Fruit fly (Drosophila melanogaster) whole organism, prepupa: ENCODE measurements around the gene cad.

Experiments
- Blimp-1 ChIP-seq: fragments of 200-800 bp; sonication (Bioruptor generic); optimal IDR thresholded peaks from 3 replicates; lab custom pipeline; 2017; ENCODE audit warnings: missing biosample characterization, missing genetic modification characterization, mild to moderate bottlenecking, moderate library complexity, missing genetic modification reagents
- CG10631 ChIP-seq: fragments of 200-800 bp; sonication (Bioruptor generic); optimal IDR thresholded peaks from 2 replicates; lab custom pipeline; 2016; ENCODE audit warnings: missing biosample characterization, missing genetic modification characterization
- CG11294 ChIP-seq: fragments of 200-800 bp; sonication (Bioruptor generic); IDR thresholded peaks from 2 replicates; pipeline ENCODE4 v1.3.6; 2022; ENCODE audit warnings: missing biosample characterization, missing genetic modification characterization
- CG11902 ChIP-seq: fragments of 200-800 bp; sonication (Bioruptor generic); optimal IDR thresholded peaks from 3 replicates; lab custom pipeline; 2016; ENCODE audit warnings: missing biosample characterization, missing genetic modification characterization
- CG16779 ChIP-seq: fragments of 200-800 bp; sonication (Bioruptor generic); optimal IDR thresholded peaks from 3 replicates; lab custom pipeline; 2017; ENCODE audit warnings: missing biosample characterization, mild to moderate bottlenecking, missing genetic modification characterization
- CG31627 ChIP-seq: fragments of 200-800 bp; sonication (Bioruptor generic); optimal IDR thresholded peaks from 3 replicates; lab custom pipeline; 2016; ENCODE audit warnings: missing biosample characterization, missing genetic modification characterization
- CG32006 ChIP-seq: fragments of 200-800 bp; sonication (Bioruptor generic); optimal IDR thresholded peaks from 3 replicates; lab custom pipeline; 2017; ENCODE audit warnings: missing biosample characterization, mild to moderate bottlenecking, missing genetic modification characterization
- CG3919 ChIP-seq: fragments of 200-800 bp; sonication (Bioruptor generic); optimal IDR thresholded peaks from 3 replicates; lab custom pipeline; 2016; ENCODE audit warnings: missing biosample characterization, missing genetic modification characterization
- CG4318 ChIP-seq: fragments of 200-800 bp; sonication (Bioruptor generic); optimal IDR thresholded peaks from 3 replicates; lab custom pipeline; 2017; ENCODE audit warnings: missing biosample characterization, mild to moderate bottlenecking, missing genetic modification characterization
- CG6808 ChIP-seq: fragments of 200-800 bp; sonication (Bioruptor generic); optimal IDR thresholded peaks from 3 replicates; lab custom pipeline; 2017; ENCODE audit warnings: missing biosample characterization, missing genetic modification characterization, mild to moderate bottlenecking, moderate library complexity, missing genetic modification reagents
- CG8319 ChIP-seq: fragments of 200-800 bp; sonication (Bioruptor generic); optimal IDR thresholded peaks from 3 replicates; lab custom pipeline; 2016; ENCODE audit warnings: missing biosample characterization, missing genetic modification characterization
- CG8632 ChIP-seq: fragments of 200-800 bp; sonication (Bioruptor generic); optimal IDR thresholded peaks from 3 replicates; lab custom pipeline; 2016; ENCODE audit warnings: missing biosample characterization, missing genetic modification characterization
- CG9139 ChIP-seq: fragments of 200-800 bp; sonication (Bioruptor generic); optimal IDR thresholded peaks from 3 replicates; lab custom pipeline; 2017; ENCODE audit warnings: missing biosample characterization, mild to moderate bottlenecking, missing genetic modification characterization
- Eip78C ChIP-seq: fragments of 200-800 bp; sonication (Bioruptor generic); peaks from one replicate; lab custom pipeline; 2016; ENCODE audit warnings: missing biosample characterization, missing genetic modification characterization
- Eip93F ChIP-seq: fragments of 200-800 bp; sonication (Bioruptor generic); optimal IDR thresholded peaks from 2 replicates; lab custom pipeline; 2016; ENCODE audit warnings: missing biosample characterization, mild to moderate bottlenecking, missing genetic modification characterization
- Ets21C ChIP-seq: fragments of 200-800 bp; sonication (Bioruptor generic); optimal IDR thresholded peaks from 3 replicates; lab custom pipeline; 2016; ENCODE audit warnings: missing biosample characterization, missing genetic modification characterization
- Ets96B ChIP-seq: fragments of 200-800 bp; optimal IDR thresholded peaks from 2 replicates; lab custom pipeline; 2019; ENCODE audit warnings: missing biosample characterization, mild to moderate bottlenecking, missing genetic modification characterization, moderate library complexity
- Hr38 ChIP-seq: sonication (Bioruptor generic); optimal IDR thresholded peaks from 2 replicates; lab custom pipeline; 2016; ENCODE audit warnings: missing biosample characterization, missing genetic modification characterization
- Hr39 ChIP-seq: fragments of 200-800 bp; sonication (Bioruptor generic); optimal IDR thresholded peaks from 2 replicates; lab custom pipeline; 2016; ENCODE audit warnings: missing biosample characterization, missing genetic modification characterization
- Hr4 ChIP-seq: fragments of 200-800 bp; sonication (Bioruptor generic); optimal IDR thresholded peaks from 3 replicates; lab custom pipeline; 2016; ENCODE audit warnings: missing biosample characterization, missing genetic modification characterization
- Lpt ChIP-seq: fragments of 200-800 bp; sonication (Bioruptor generic); optimal IDR thresholded peaks from 3 replicates; lab custom pipeline; 2016; ENCODE audit warnings: missing biosample characterization, missing genetic modification characterization
- OdsH ChIP-seq: fragments of 200-800 bp; sonication (Bioruptor generic); optimal IDR thresholded peaks from 3 replicates; lab custom pipeline; 2016; ENCODE audit warnings: missing biosample characterization, missing genetic modification characterization
- Smox ChIP-seq: fragments of 200-800 bp; sonication (Bioruptor generic); optimal IDR thresholded peaks from 3 replicates; lab custom pipeline; 2016; ENCODE audit warnings: missing biosample characterization, missing genetic modification characterization
- Sox102F ChIP-seq: fragments of 200-800 bp; sonication (Bioruptor generic); optimal IDR thresholded peaks from 2 replicates; lab custom pipeline; 2016; ENCODE audit warnings: missing biosample characterization, mild to moderate bottlenecking, missing genetic modification characterization
- Sox14 ChIP-seq: fragments of 200-800 bp; sonication (Bioruptor generic); optimal IDR thresholded peaks from 3 replicates; lab custom pipeline; 2016; ENCODE audit warnings: missing biosample characterization, missing genetic modification characterization
- Sox15 ChIP-seq: fragments of 200-800 bp; sonication (Bioruptor generic); optimal IDR thresholded peaks from 3 replicates; lab custom pipeline; 2016; ENCODE audit warnings: missing biosample characterization, missing genetic modification characterization
- acj6 ChIP-seq: fragments of 200-800 bp; sonication (Bioruptor generic); optimal IDR thresholded peaks from 3 replicates; lab custom pipeline; 2016; ENCODE audit warnings: missing biosample characterization, missing genetic modification characterization
- cyc ChIP-seq: fragments of 200-800 bp; sonication (Bioruptor generic); optimal IDR thresholded peaks from 3 replicates; lab custom pipeline; 2016; ENCODE audit warnings: missing biosample characterization, missing genetic modification characterization
- esn ChIP-seq: fragments of 200-800 bp; sonication (Bioruptor generic); optimal IDR thresholded peaks from 2 replicates; lab custom pipeline; 2016; ENCODE audit warnings: missing biosample characterization, mild to moderate bottlenecking, missing genetic modification characterization, moderate library complexity
- fd59A ChIP-seq: fragments of 200-800 bp; sonication (Bioruptor generic); optimal IDR thresholded peaks from 2 replicates; lab custom pipeline; 2017; ENCODE audit warnings: missing biosample characterization, mild to moderate bottlenecking, missing genetic modification characterization, missing genetic modification reagents
- fd85E ChIP-seq: fragments of 200-800 bp; sonication (Bioruptor generic); optimal IDR thresholded peaks from 3 replicates; lab custom pipeline; 2016; ENCODE audit warnings: missing biosample characterization, missing genetic modification characterization
- fkh ChIP-seq: fragments of 200-800 bp; sonication (Bioruptor generic); optimal IDR thresholded peaks from 3 replicates; lab custom pipeline; 2017; ENCODE audit warnings: missing biosample characterization, mild to moderate bottlenecking, missing genetic modification characterization, moderate library complexity
- ss ChIP-seq, 2 experiments: fragments of 200-800 bp; sonication (Bioruptor generic); optimal IDR thresholded peaks; 2 replicates in 1 of 2; 3 replicates in 1 of 2; lab custom pipeline; 2017 to 2018; ENCODE audit warnings: mild to moderate bottlenecking in 2 of 2, missing biosample characterization in 2 of 2, missing genetic modification characterization in 2 of 2, moderate library complexity in 1 of 2
- vri ChIP-seq: fragments of 200-800 bp; sonication (Bioruptor generic); optimal IDR thresholded peaks from 3 replicates; lab custom pipeline; 2016; ENCODE audit warnings: missing biosample characterization, mild to moderate bottlenecking, missing genetic modification characterization

Gene cad

DNA sequence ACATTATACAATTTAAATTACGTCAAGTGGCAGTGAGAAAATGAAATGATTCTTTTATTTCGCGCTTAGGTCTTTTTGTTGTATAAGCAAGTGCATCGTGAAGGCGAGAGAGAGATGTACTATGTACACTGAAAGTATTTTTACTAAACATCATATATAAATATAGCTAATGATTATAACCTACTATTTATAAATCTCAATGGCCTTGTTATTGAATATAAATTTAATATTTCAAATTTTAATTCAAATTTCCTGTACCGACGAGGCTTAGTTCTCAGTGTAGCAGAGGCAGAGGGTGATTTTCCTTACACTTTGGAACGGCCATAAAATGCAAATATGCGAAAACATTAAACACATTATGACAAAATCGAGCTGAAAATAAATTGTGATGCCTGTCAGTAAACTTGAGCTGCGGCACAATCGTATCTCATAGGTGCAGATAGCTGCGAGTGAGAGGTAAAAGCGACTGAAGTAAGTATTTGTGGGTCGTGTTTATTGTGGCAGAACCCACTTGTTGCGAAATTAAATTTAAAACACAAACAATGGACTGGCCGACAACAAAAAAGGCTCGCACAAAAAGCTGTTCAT is 8.5 kb upstream of the cad start (continued):
- TF ChIP-seq CG6808 (GFP tag; lab: Kevin White, UChicago) (peak; percentile 60), ss (GFP tag; optimal IDR thresholded peaks at IDR 0.05; lab: Kevin White, UChicago) (peak; percentile 58 to 74), CG11294 (GFP tag; lab: Robert Waterston, UW) (peak; percentile 76), Sox14 (GFP tag; lab: Kevin White, UChicago) (peak; percentile 52), CG3919 (peak; percentile 83), Hr4 (GFP tag; lab: Kevin White, UChicago) (peak; percentile 68), cyc (GFP tag; lab: Kevin White, UChicago) (peak; percentile 77), vri (GFP tag; lab: Kevin White, UChicago) (peak; percentile 64), acj6 (GFP tag; lab: Kevin White, UChicago) (peak; percentile 85), fd59A (peak; percentile 54), Eip78C (peak; percentile 95), CG4318 (GFP tag; lab: Kevin White, UChicago) (peak; percentile 29), Ets96B (peak; percentile 70), CG11902 (GFP tag; lab: Kevin White, UChicago) (peak; percentile 73), Sox102F (GFP tag; lab: Kevin White, UChicago) (peak; percentile 77), Smox (GFP tag; lab: Kevin White, UChicago) (peak; percentile 78), CG32006 (GFP tag; lab: Kevin White, UChicago) (peak; percentile 75), CG8632 (GFP tag; lab: Kevin White, UChicago) (peak; percentile 88), Eip93F (GFP tag; lab: Kevin White, UChicago) (peak; percentile 55), Ets21C (GFP tag; lab: Kevin White, UChicago) (peak; percentile 41), esn (GFP tag; lab: Kevin White, UChicago) (peak; percentile 86), CG31627 (GFP tag; lab: Kevin White, UChicago) (peak; percentile 59)

DNA sequence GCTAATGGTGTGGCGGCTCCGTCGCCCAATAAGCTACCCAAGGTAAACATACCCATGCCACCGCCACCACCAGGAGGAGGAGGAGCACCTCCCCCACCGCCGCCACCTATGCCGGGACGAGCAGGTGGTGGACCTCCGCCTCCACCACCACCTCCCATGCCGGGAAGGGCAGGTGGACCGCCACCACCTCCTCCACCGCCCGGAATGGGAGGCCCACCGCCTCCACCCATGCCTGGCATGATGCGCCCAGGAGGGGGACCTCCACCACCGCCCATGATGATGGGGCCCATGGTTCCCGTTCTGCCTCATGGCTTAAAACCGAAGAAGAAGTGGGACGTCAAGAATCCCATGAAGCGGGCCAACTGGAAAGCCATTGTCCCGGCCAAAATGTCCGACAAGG is 5.9 kb upstream of the cad start:
- TF ChIP-seq esn (GFP tag; lab: Kevin White, UChicago) (no peak), Blimp-1 (GFP tag; lab: Kevin White, UChicago) (no peak)
- TF ChIP-seq, all 60 proteins: peak for 0

DNA sequence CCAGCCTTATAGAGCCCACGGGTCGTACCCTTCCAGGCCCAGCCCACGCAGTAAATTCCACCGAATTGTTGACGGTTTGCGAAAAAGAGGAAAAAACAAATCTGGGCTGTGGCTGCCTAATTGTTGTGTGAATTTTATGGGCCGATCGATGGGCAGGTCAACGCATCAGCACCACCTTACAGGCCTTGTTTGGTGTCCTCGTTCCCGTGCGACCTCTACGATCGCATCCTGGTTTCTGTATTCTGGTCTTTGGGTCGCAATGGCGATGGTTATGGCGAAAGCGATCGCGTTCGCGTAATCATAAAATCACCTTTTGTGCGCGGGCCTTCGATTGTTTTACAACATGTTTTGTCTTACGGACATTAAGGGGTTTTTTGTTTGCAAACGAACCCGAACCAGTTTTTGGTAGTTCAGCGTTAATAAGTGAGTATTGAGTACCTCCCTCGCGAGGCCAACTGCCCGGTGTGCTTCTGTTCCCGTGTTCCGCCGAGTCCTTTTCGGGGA is 1.9 kb upstream of the cad start:
- TF ChIP-seq fd85E (no peak), Lpt (no peak), CG8319 (GFP tag; lab: Kevin White, UChicago) (no peak), OdsH (no peak), Hr38 (GFP tag; lab: Kevin White, UChicago) (no peak), cyc (GFP tag; lab: Kevin White, UChicago) (no peak), CG32006 (GFP tag; lab: Kevin White, UChicago) (no peak), ss (GFP tag; optimal IDR thresholded peaks at IDR 0.05; lab: Kevin White, UChicago) (no peak), CG31627 (GFP tag; lab: Kevin White, UChicago) (no peak), CG16779 (tag; lab: Kevin White, UChicago) (no peak), CG9139 (GFP tag; lab: Kevin White, UChicago) (no peak), Sox15 (GFP tag; lab: Kevin White, UChicago) (no peak), CG3919 (no peak), Hr39 (GFP tag; lab: Kevin White, UChicago) (no peak), Hr4 (GFP tag; lab: Kevin White, UChicago) (no peak), CG10631 (GFP tag; lab: Kevin White, UChicago) (no peak)

DNA sequence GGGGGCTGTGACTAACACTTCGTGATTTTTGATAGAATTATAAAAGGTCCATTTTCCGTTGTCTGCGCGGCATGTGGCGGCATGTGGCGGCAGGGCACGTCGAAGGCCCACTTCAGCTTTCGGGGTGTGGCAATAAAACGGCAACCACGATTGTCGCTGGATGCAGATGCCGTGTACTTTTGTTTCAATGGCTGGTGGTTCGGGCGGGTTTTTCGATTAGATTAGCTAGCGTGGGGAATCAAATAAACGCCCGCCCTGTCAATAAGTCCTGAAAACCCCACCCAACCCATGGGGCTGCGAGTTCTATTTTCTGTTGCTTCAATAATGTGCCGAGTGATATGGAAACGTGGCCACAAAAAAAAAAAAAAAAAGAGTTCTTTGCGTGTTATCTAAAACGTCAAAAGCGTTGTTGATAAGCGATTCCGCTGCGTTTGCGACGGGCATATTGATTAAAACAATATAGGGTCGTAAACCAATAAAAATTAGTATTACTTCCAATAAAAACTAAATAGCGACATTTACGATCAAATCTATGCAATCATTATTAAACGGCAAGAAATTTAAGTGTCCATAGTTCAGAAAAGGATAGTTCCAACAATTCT is 3.0 kb downstream of the cad start:
- no peak for TF ChIP-seq Sox15 (GFP tag; lab: Kevin White, UChicago)
- TF ChIP-seq fkh (GFP tag; lab: Kevin White, UChicago) = peak; percentile 2
